Worm (Caenorhabditis elegans): ENCODE measurements around the gene irld-66.

Gene irld-66

DNA sequence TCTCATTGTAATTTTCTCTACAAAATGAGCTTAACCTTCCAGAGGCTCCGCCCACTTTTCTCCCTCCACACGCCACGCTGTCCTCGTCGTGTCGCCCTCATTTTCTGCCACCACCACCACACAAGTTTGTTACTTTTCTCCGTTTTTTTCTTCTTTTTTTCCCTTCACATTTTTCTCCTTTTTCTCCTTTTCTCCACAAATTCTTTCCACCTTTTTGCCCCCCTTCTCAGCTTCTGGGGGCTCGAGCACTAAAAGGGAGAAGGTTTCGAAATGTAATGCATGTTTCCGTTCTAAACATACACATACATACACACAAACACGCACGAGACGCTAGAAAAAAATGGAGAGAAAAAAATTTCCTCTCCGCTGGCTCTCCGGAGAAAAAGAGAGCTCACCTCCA lies 36.0 kb upstream of the irld-66 start, which contains the start of gene nhr-88 (continued):
- TF ChIP-seq zfp-3 (GFP tag; conservative IDR thresholded peaks at IDR 0.05) (no peak), ceh-82 (tag; optimal IDR thresholded peaks at IDR 0.05) (no peak)

DNA sequence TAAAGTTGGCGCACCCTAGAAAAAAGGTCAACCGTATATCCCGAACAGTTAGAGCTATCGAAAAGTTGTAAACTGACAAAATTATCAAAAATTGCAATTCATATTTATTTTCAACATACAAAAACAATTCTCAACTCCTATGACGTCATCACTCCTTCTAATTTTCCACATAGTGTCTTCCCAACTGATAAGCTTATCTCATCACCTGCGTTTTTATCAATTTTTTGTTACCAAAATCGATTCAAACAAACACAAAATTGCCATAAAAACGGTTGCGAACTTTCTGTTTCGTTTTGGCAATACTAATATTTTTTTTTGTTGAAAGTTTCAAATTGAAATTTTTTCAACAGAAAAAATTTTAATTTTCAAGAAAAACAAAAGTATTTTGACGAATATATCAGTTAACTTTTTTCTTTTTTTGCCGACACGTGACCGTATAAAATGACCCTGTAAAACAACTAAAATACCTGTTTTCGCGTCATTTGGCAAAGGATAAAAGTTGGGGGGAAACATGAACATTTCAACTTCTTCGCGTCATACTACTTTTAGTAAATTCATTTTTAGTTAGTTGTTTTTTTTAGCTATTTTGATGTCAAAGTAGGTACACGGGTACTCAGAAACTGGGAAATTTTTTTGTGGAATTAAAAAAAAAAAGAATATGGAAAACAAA lies 35.0 kb upstream of the irld-66 start:
- no peak for TF ChIP-seq dmd-8 (GFP tag; IDR thresholded peaks at IDR 0.05)
- TF ChIP-seq aha-1 (tag): peak; percentile 38
- TF ChIP-seq lin-1 (GFP tag; IDR thresholded peaks at IDR 0.05): 0 out of 2 replicates have a peak, but pooled peaks have one; percentile 38
- TF ChIP-seq Y75B8A.6 (GFP tag; IDR thresholded peaks at IDR 0.05): no peak
- TF ChIP-seq hif-1 (tag; optimal IDR thresholded peaks at IDR 0.05): no peak
- no peak for TF ChIP-seq dmd-9 (GFP tag; IDR thresholded peaks at IDR 0.05)
- no peak for TF ChIP-seq ceh-62 (tag; optimal IDR thresholded peaks at IDR 0.05)
- peak; percentile 39; the same call in 1 of the 2 replicates for TF ChIP-seq php-3 (GFP tag; IDR thresholded peaks at IDR 0.05)
- TF ChIP-seq Y105C5A.15 (GFP tag; IDR thresholded peaks at IDR 0.05): no peak
- no peak for TF ChIP-seq ceh-44 (GFP tag; IDR thresholded peaks at IDR 0.05)
- peak in 1 of 2 experiments; percentile 12 for TF ChIP-seq mdl-1 (tag; optimal IDR thresholded peaks at IDR 0.05)
- TF ChIP-seq daf-8 (GFP tag; IDR thresholded peaks at IDR 0.05): no peak
- TF ChIP-seq dve-1 (tag; optimal IDR thresholded peaks at IDR 0.05; ENCODE audit: insufficient read depth): peak; percentile 84
- TF ChIP-seq sdz-12 (GFP tag; optimal IDR thresholded peaks at IDR 0.05): no peak
- TF ChIP-seq set-16 (GFP tag; IDR thresholded peaks at IDR 0.05): no peak
- no peak for TF ChIP-seq egl-43 (GFP tag; IDR thresholded peaks at IDR 0.05)
- peak; percentile 14 for TF ChIP-seq T20F7.1 (GFP tag; optimal IDR thresholded peaks at IDR 0.05)
- peak; percentile 37 for TF ChIP-seq mep-1 (tag; optimal IDR thresholded peaks at IDR 0.05)
- TF ChIP-seq cey-2 (tag; optimal IDR thresholded peaks at IDR 0.05; ENCODE audit: borderline replicate concordance, insufficient read depth): no peak
- TF ChIP-seq zfp-2 (tag; optimal IDR thresholded peaks at IDR 0.05): no peak
- TF ChIP-seq ceh-32 (tag; optimal IDR thresholded peaks at IDR 0.05; ENCODE audit: poor library complexity): no peak
- TF ChIP-seq ZK546.5 (tag; optimal IDR thresholded peaks at IDR 0.05): no peak
- no peak for TF ChIP-seq vab-7 (GFP tag; IDR thresholded peaks at IDR 0.05)
- no peak for TF ChIP-seq zag-1 (tag; optimal IDR thresholded peaks at IDR 0.05)
- no peak for TF ChIP-seq ZK337.2 (GFP tag; IDR thresholded peaks at IDR 0.05)
- TF ChIP-seq ces-1 (GFP tag; optimal IDR thresholded peaks at IDR 0.05): no peak
- TF ChIP-seq hlh-30 (tag; optimal IDR thresholded peaks at IDR 0.05; ENCODE audit: insufficient read depth): peak; percentile 18
- TF ChIP-seq zip-11 (GFP tag; IDR thresholded peaks at IDR 0.05): no peak
- TF ChIP-seq nhr-48 (tag; optimal IDR thresholded peaks at IDR 0.05): no peak
- no peak for TF ChIP-seq zfp-3 (GFP tag; conservative IDR thresholded peaks at IDR 0.05)
- no peak for TF ChIP-seq unc-62 (GFP tag; optimal IDR thresholded peaks at IDR 0.05 in 1 of 2)
- TF ChIP-seq unc-62 (tag; optimal IDR thresholded peaks at IDR 0.05): no peak
- TF ChIP-seq pha-4 (GFP tag; IDR thresholded peaks at IDR 0.05): no peak
- no peak for TF ChIP-seq pha-4 (tag; optimal IDR thresholded peaks at IDR 0.05)
- no peak for TF ChIP-seq nhr-42 (GFP tag; IDR thresholded peaks at IDR 0.05)
- TF ChIP-seq saeg-2 (GFP tag; IDR thresholded peaks at IDR 0.05): no peak
- peak; percentile 89 for TF ChIP-seq pqm-1 (tag; optimal IDR thresholded peaks at IDR 0.05)
- no peak for TF ChIP-seq hmg-1.1 (GFP tag; IDR thresholded peaks at IDR 0.05)
- no peak for TF ChIP-seq ztf-11 (tag; optimal IDR thresholded peaks at IDR 0.05)
- TF ChIP-seq nhr-41 (GFP tag; IDR thresholded peaks at IDR 0.05): no peak
- TF ChIP-seq ama-1 (optimal IDR thresholded peaks at IDR 0.05): no peak
- TF ChIP-seq daf-19 (GFP tag; conservative IDR thresholded peaks at IDR 0.05): no peak
- no peak for TF ChIP-seq snpc-4 (tag; optimal IDR thresholded peaks at IDR 0.05)
- no peak for TF ChIP-seq lin-38 (GFP tag; IDR thresholded peaks at IDR 0.05)
- no peak for TF ChIP-seq snpc-1.2 (GFP tag; IDR thresholded peaks at IDR 0.05)
- TF ChIP-seq rbr-2 (tag; optimal IDR thresholded peaks at IDR 0.05): no peak
- TF ChIP-seq ceh-82 (tag; optimal IDR thresholded peaks at IDR 0.05): no peak
- peak in 1 of 2 experiments; percentile 4 for TF ChIP-seq lsy-2 (tag; optimal IDR thresholded peaks at IDR 0.05)
- no peak for TF ChIP-seq spr-1 (tag; optimal IDR thresholded peaks at IDR 0.05)

All from whole organism, L4 larva.